Fruit fly (Drosophila melanogaster) S2 (cell line): ENCODE results near the gene Dad1.

ENCODE experiments used
- CG8478 ChIP-seq: fragments of >200 bp; optimal IDR thresholded peaks from 2 replicates; lab custom pipeline; 2018
- CTCF ChIP-seq, 2 experiments: fragments of >200 bp; optimal IDR thresholded peaks; 2 replicates each; lab custom pipeline; 2018

DNA sequence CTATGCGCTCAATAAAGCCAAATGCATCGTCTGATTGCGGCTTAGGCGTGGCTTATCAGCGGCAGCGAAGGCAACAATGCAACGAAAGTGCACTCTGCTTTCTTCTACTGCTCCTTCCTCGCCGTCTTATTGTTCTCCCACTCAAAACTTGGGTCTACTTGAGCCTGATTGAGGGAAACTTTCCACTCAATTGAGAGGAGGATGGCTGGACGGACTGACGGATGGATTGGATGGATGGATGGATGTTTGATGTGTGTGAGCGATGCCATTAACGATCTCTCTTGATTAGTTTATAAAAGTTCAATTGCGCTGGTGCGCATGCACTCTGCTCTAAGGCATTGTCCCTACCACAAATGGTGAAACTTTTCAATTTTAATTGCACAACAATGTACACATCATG is 39.1 kb upstream of the Dad1 start:
- no peak for TF ChIP-seq CG8478 (lab: Kevin White, UChicago)
- TF ChIP-seq CTCF (optimal IDR thresholded peaks at IDR 0.05; lab: Kevin White, UChicago): no peak
